Fruit fly (Drosophila melanogaster): Measurements from ENCODE around the gene CG6678.

Gene CG6678

dm6 chr3R:21848987-21849442 is 37.8 kb upstream of the CG6678 start (continued):
- TF ChIP-seq CG34422 (GFP tag; IDR thresholded peaks at IDR 0.05) (peak; percentile 44; the same call in 2 of the 3 replicates), unc-4 (GFP tag; IDR thresholded peaks at IDR 0.05; ENCODE audit: partially characterized antibody) (no peak), cato (GFP tag; optimal IDR thresholded peaks at IDR 0.05; ENCODE audit: borderline replicate concordance) (peak; percentile 24), CG8281 (tag; optimal IDR thresholded peaks at IDR 0.05) (peak; percentile 40), mirr (GFP tag; optimal IDR thresholded peaks at IDR 0.05) (no peak), stc (GFP tag; IDR thresholded peaks at IDR 0.05) (no peak), luna (GFP tag; optimal IDR thresholded peaks at IDR 0.05) (no peak), toy (GFP tag; IDR thresholded peaks at IDR 0.05) (no peak), Stat92E (GFP tag; optimal IDR thresholded peaks at IDR 0.05) (peak in 1 of 3 experiments; percentile 69), CG30020 (tag; optimal IDR thresholded peaks at IDR 0.05) (peak; percentile 34), CG17328 (GFP tag; IDR thresholded peaks at IDR 0.05) (peak; percentile 32; the same call in 1 of the 2 replicates), Usf (GFP tag; optimal IDR thresholded peaks at IDR 0.05) (no peak), unpg (GFP tag; optimal IDR thresholded peaks at IDR 0.05) (peak; percentile 72), pita (GFP tag; optimal IDR thresholded peaks at IDR 0.05) (no peak), tup (GFP tag; optimal IDR thresholded peaks at IDR 0.05) (no peak), lbe (GFP tag; optimal IDR thresholded peaks at IDR 0.05) (peak; percentile 89), ham (GFP tag; IDR thresholded peaks at IDR 0.05) (no peak), CG11247 (GFP tag; IDR thresholded peaks at IDR 0.05) (no peak), pzg (GFP tag; optimal IDR thresholded peaks at IDR 0.05) (no peak), Bteb2 (GFP tag; optimal IDR thresholded peaks at IDR 0.05) (peak; percentile 14), pnt (GFP tag; optimal IDR thresholded peaks at IDR 0.05) (peak; percentile 61), chinmo (GFP tag; IDR thresholded peaks at IDR 0.05; ENCODE audit: partially characterized antibody) (no peak), croc (GFP tag; conservative IDR thresholded peaks at IDR 0.05) (peak; percentile 32; the same call in 1 of the 3 replicates), CG8478 (optimal IDR thresholded peaks at IDR 0.05) (no peak), CG18262 (tag; optimal IDR thresholded peaks at IDR 0.05) (peak; percentile 91), CG2116 (GFP tag; optimal IDR thresholded peaks at IDR 0.05) (peak; percentile 20), CG8089 (GFP tag; optimal IDR thresholded peaks at IDR 0.05) (peak; percentile 26), CG8944 (GFP tag; optimal IDR thresholded peaks at IDR 0.05) (peak; percentile 23), CG33213 (GFP tag; optimal IDR thresholded peaks at IDR 0.05) (peak; percentile 55), PHDP (tag; optimal IDR thresholded peaks at IDR 0.05) (peak; percentile 56), ase (GFP tag; IDR thresholded peaks at IDR 0.05) (0 out of 3 replicates have a peak, but pooled peaks have one; percentile 26), sima (GFP tag; optimal IDR thresholded peaks at IDR 0.05) (no peak), Taf1 (GFP tag; IDR thresholded peaks at IDR 0.05) (no peak), oc (tag; optimal IDR thresholded peaks at IDR 0.05) (no peak), Nf-YA (GFP tag; IDR thresholded peaks at IDR 0.05) (no peak), bab2 (GFP tag; optimal IDR thresholded peaks at IDR 0.05) (peak; percentile 52), Dip2 (GFP tag; IDR thresholded peaks at IDR 0.05) (no peak), CG2889 (GFP tag; IDR thresholded peaks at IDR 0.05) (no peak), vnd (GFP tag; IDR thresholded peaks at IDR 0.05; ENCODE audit: partially characterized antibody) (no peak), da (GFP tag; optimal IDR thresholded peaks at IDR 0.05) (no peak), CG3065 (GFP tag; optimal IDR thresholded peaks at IDR 0.05) (peak; percentile 30), stwl (tag; optimal IDR thresholded peaks at IDR 0.05) (peak; percentile 7), pros (GFP tag; optimal IDR thresholded peaks at IDR 0.05) (no peak), Jarid2 (GFP tag; optimal IDR thresholded peaks at IDR 0.05) (peak; percentile 17), yki (optimal IDR thresholded peaks at IDR 0.05) (peak; percentile 46), CG2202 (tag; optimal IDR thresholded peaks at IDR 0.05) (no peak), Xrp1 (GFP tag; IDR thresholded peaks at IDR 0.05) (peak; percentile 71), org-1 (GFP tag; optimal IDR thresholded peaks at IDR 0.05) (peak; percentile 78), CG17359 (tag; optimal IDR thresholded peaks at IDR 0.05) (peak; percentile 67), h (optimal IDR thresholded peaks at IDR 0.05) (no peak), Gug (GFP tag; IDR thresholded peaks at IDR 0.05) (no peak), Lim3 (GFP tag; IDR thresholded peaks at IDR 0.05) (no peak)
